Worm (Caenorhabditis elegans) whole organism, mixed stage, embryonic: ENCODE results near the gene ift-139.

Source experiments
- ceh-39 ChIP-seq: fragments of 150-350 bp; optimal IDR thresholded peaks from 2 replicates; lab custom pipeline; 2014; ENCODE audit warnings: missing biosample characterization, missing genetic modification characterization
- mab-5 ChIP-seq: fragments of 150-350 bp; optimal IDR thresholded peaks from 2 replicates; lab custom pipeline; 2014; ENCODE audit warnings: missing biosample characterization, missing genetic modification characterization
- mep-1 ChIP-seq: fragments of 150-350 bp; optimal IDR thresholded peaks from 2 replicates; lab custom pipeline; 2017; ENCODE audit warnings: missing biosample characterization, missing genetic modification reagents, missing genetic modification characterization, inconsistent platforms
- nhr-12 ChIP-seq: fragments of 150-350 bp; optimal IDR thresholded peaks from 2 replicates; lab custom pipeline; 2014; ENCODE audit warnings: missing biosample characterization, missing genetic modification characterization

ce11 chrIII:6087705-6088359, 48.6 kb upstream of the ift-139 start, which contains the start of gene wht-1:
- no peak for TF ChIP-seq nhr-12 (tag; lab: Kevin White, UChicago)
- no peak for TF ChIP-seq ceh-39 (tag; lab: Kevin White, UChicago)
- no peak for TF ChIP-seq mab-5 (tag; lab: Kevin White, UChicago)
- TF ChIP-seq mep-1 (tag; lab: Kevin White, UChicago), result no peak
